Worm (Caenorhabditis elegans): Measurements from ENCODE around the gene ZK757.10.

Gene ZK757.10

ce11 chrIII:9859133-9859775, 17.8 kb upstream of the ZK757.10 start, which contains the start of gene gpdh-2:
Gene gpdh-2 (minus strand): TSS chrIII:9859183.
- TF ChIP-seq nfya-1 (tag; optimal IDR thresholded peaks at IDR 0.05; ENCODE audit: insufficient read depth) (peak; percentile 48), hmg-11 (tag; optimal IDR thresholded peaks at IDR 0.05) (no peak), lin-39 (tag; optimal IDR thresholded peaks at IDR 0.05) (peak; percentile 15), zag-1 (tag; optimal IDR thresholded peaks at IDR 0.05) (no peak)

- TF ChIP-seq lin-39 (tag; optimal IDR thresholded peaks at IDR 0.05) = peak; percentile 15
- TF ChIP-seq ceh-28 (tag; optimal IDR thresholded peaks at IDR 0.05) = no peak
- TF ChIP-seq ZK546.5 (tag; optimal IDR thresholded peaks at IDR 0.05) = no peak
- TF ChIP-seq daf-12 (tag; optimal IDR thresholded peaks at IDR 0.05) = no peak
- TF ChIP-seq skn-1 (tag; optimal IDR thresholded peaks at IDR 0.05) = no peak
- no peak for TF ChIP-seq lsy-12 (tag; optimal IDR thresholded peaks at IDR 0.05)
- no peak for TF ChIP-seq elt-1 (tag; optimal IDR thresholded peaks at IDR 0.05)
- no peak for TF ChIP-seq unc-62 (GFP tag; optimal IDR thresholded peaks at IDR 0.05)
- no peak for TF ChIP-seq ztf-11 (tag; optimal IDR thresholded peaks at IDR 0.05)
- TF ChIP-seq fkh-2 (tag; optimal IDR thresholded peaks at IDR 0.05) = no peak
- TF ChIP-seq fkh-10 (GFP tag; optimal IDR thresholded peaks at IDR 0.05) = peak; percentile 57
- TF ChIP-seq nfya-1 (tag; optimal IDR thresholded peaks at IDR 0.05; ENCODE audit: insufficient read depth) = peak; percentile 24
- no peak for TF ChIP-seq hmg-11 (tag; optimal IDR thresholded peaks at IDR 0.05)
- no peak for TF ChIP-seq nhr-76 (tag; optimal IDR thresholded peaks at IDR 0.05)
Observed at ce11 chrIII:9860201-9860780, 16.8 kb upstream of the ZK757.10 start, which contains the start of gene twk-48. Gene twk-48 (plus strand): TSS chrIII:9860730.

ce11 chrIII:9861470-9862342, 15.3 kb upstream of the ZK757.10 start:
- TF ChIP-seq pha-4 (tag; optimal IDR thresholded peaks at IDR 0.05) (peak; percentile 50), skn-1 (tag; optimal IDR thresholded peaks at IDR 0.05) (peak; percentile 46), nhr-11 (tag; optimal IDR thresholded peaks at IDR 0.05) (no peak), egl-5 (tag; optimal IDR thresholded peaks at IDR 0.05) (peak; percentile 62), ztf-11 (tag; optimal IDR thresholded peaks at IDR 0.05) (no peak), tbx-2 (tag; optimal IDR thresholded peaks at IDR 0.05) (peak; percentile 20), nhr-67 (tag; optimal IDR thresholded peaks at IDR 0.05) (no peak), unc-62 (GFP tag; optimal IDR thresholded peaks at IDR 0.05) (no peak), ceh-82 (tag; optimal IDR thresholded peaks at IDR 0.05) (peak; percentile 4), ztf-4 (tag; optimal IDR thresholded peaks at IDR 0.05) (no peak), hmg-11 (tag; optimal IDR thresholded peaks at IDR 0.05) (peak; percentile 53), elt-3 (tag; optimal IDR thresholded peaks at IDR 0.05) (peak in 1 of 3 experiments; percentile 38), jun-1 (tag; optimal IDR thresholded peaks at IDR 0.05) (peak; percentile 71), lin-39 (tag; optimal IDR thresholded peaks at IDR 0.05) (peak; percentile 58), fkh-10 (GFP tag; optimal IDR thresholded peaks at IDR 0.05) (no peak), mdl-1 (tag; optimal IDR thresholded peaks at IDR 0.05) (no peak), fkh-2 (tag; optimal IDR thresholded peaks at IDR 0.05) (no peak), nhr-25 (tag; optimal IDR thresholded peaks at IDR 0.05) (peak; percentile 19), pqm-1 (tag; optimal IDR thresholded peaks at IDR 0.05) (peak; percentile 15), lsy-12 (tag; optimal IDR thresholded peaks at IDR 0.05) (peak; percentile 72), ama-1 (optimal IDR thresholded peaks at IDR 0.05) (no peak), elt-2 (tag; optimal IDR thresholded peaks at IDR 0.05) (peak; percentile 36), ceh-28 (tag; optimal IDR thresholded peaks at IDR 0.05) (no peak), lin-15B (tag; optimal IDR thresholded peaks at IDR 0.05) (peak; percentile 10), snpc-4 (tag; optimal IDR thresholded peaks at IDR 0.05) (peak; percentile 9), nhr-43 (tag; optimal IDR thresholded peaks at IDR 0.05; ENCODE audit: poor library complexity, severe bottlenecking) (peak; percentile 26), nhr-77 (tag; optimal IDR thresholded peaks at IDR 0.05) (no peak), unc-39 (tag; optimal IDR thresholded peaks at IDR 0.05) (no peak), nfya-1 (tag; optimal IDR thresholded peaks at IDR 0.05; ENCODE audit: insufficient read depth) (peak; percentile 47)
